Worm (Caenorhabditis elegans) whole organism, L3 larva: Measurements from ENCODE around the gene T25B2.1.
A peak's percentile ranks its signal among the peaks of the same experiment; 100 is the strongest.

ENCODE experiments used
- R02D3.7 ChIP-seq: fragments of 150-350 bp; optimal IDR thresholded peaks from 2 replicates; lab custom pipeline; 2014; ENCODE audit warnings: missing biosample characterization, missing genetic modification characterization
- ZK546.5 ChIP-seq: sonication (generic microtip); optimal IDR thresholded peaks from 2 replicates; lab custom pipeline; 2017; ENCODE audit warnings: missing biosample characterization, missing genetic modification characterization
- aly-2 ChIP-seq: fragments of 150-350 bp; optimal IDR thresholded peaks from 2 replicates; lab custom pipeline; 2014; ENCODE audit warnings: missing biosample characterization, missing genetic modification characterization
- ceh-16 ChIP-seq: sonication (generic microtip); optimal IDR thresholded peaks from 2 replicates; lab custom pipeline; 2017; ENCODE audit warnings: missing biosample characterization, missing genetic modification characterization
- ceh-28 ChIP-seq: fragments of 150-350 bp; optimal IDR thresholded peaks from 2 replicates; lab custom pipeline; 2014; ENCODE audit warnings: missing biosample characterization, missing genetic modification reagents, missing genetic modification characterization
- ceh-9 ChIP-seq: sonication (generic microtip); optimal IDR thresholded peaks from 2 replicates; lab custom pipeline; 2018; ENCODE audit warnings: missing biosample characterization, missing genetic modification characterization
- daf-12 ChIP-seq: fragments of 150-350 bp; optimal IDR thresholded peaks from 2 replicates; lab custom pipeline; 2014; ENCODE audit warnings: missing biosample characterization, missing genetic modification reagents, missing genetic modification characterization
- egl-5 ChIP-seq: fragments of 150-350 bp; optimal IDR thresholded peaks from 2 replicates; lab custom pipeline; 2017; ENCODE audit warnings: missing biosample characterization, missing genetic modification reagents, missing genetic modification characterization, inconsistent platforms
- elt-1 ChIP-seq: fragments of 150-350 bp; optimal IDR thresholded peaks from 2 replicates; lab custom pipeline; 2014; ENCODE audit warnings: missing biosample characterization, missing genetic modification characterization
- elt-2 ChIP-seq: sonication (generic microtip); optimal IDR thresholded peaks from 2 replicates; lab custom pipeline; 2016; ENCODE audit warnings: missing genetic modification reagents, mild to moderate bottlenecking, missing genetic modification characterization, missing compliant biosample characterization
- elt-3 ChIP-seq, 3 experiments: fragments of 150-350 bp in 1 of 3; sonication (generic microtip) in 2 of 3; optimal IDR thresholded peaks; 2 replicates in 2 of 3; 4 replicates in 1 of 3; lab custom pipeline; 2014 to 2017; ENCODE audit warnings: missing biosample characterization in 3 of 3, missing genetic modification characterization in 3 of 3
- fkh-2 ChIP-seq: fragments of 150-350 bp; optimal IDR thresholded peaks from 2 replicates; lab custom pipeline; 2014; ENCODE audit warnings: missing biosample characterization, missing genetic modification reagents, missing genetic modification characterization
- fos-1 ChIP-seq: fragments of 150-350 bp; optimal IDR thresholded peaks from 2 replicates; lab custom pipeline; 2014; ENCODE audit warnings: missing biosample characterization, missing genetic modification characterization
- hmg-11 ChIP-seq: sonication (generic microtip); optimal IDR thresholded peaks from 2 replicates; lab custom pipeline; 2016; ENCODE audit warnings: missing genetic modification characterization, missing compliant biosample characterization
- jun-1 ChIP-seq: fragments of 150-350 bp; optimal IDR thresholded peaks from 2 replicates; lab custom pipeline; 2014; ENCODE audit warnings: missing biosample characterization, missing genetic modification reagents, missing genetic modification characterization
- lin-15B ChIP-seq: fragments of 150-350 bp; optimal IDR thresholded peaks from 2 replicates; lab custom pipeline; 2014; ENCODE audit warnings: missing biosample characterization, missing genetic modification characterization
- lsy-12 ChIP-seq: sonication (generic microtip); optimal IDR thresholded peaks from 2 replicates; lab custom pipeline; 2016; ENCODE audit warnings: mild to moderate bottlenecking, missing genetic modification characterization, missing compliant biosample characterization
- mdl-1 ChIP-seq: fragments of 150-350 bp; optimal IDR thresholded peaks from 2 replicates; lab custom pipeline; 2014; ENCODE audit warnings: missing biosample characterization, missing genetic modification characterization
- mml-1 ChIP-seq: fragments of 150-350 bp; sonication (generic microtip); optimal IDR thresholded peaks from 3 replicates; lab custom pipeline; 2014; ENCODE audit warnings: missing biosample characterization, missing genetic modification characterization
- nfya-1 ChIP-seq: sonication (generic microtip); optimal IDR thresholded peaks from 2 replicates; lab custom pipeline; 2017; ENCODE audit warnings: missing genetic modification characterization, mild to moderate bottlenecking, missing compliant biosample characterization, antibody characterized with exemption, moderate library complexity; ENCODE audit not compliant: insufficient read depth
- nhr-12 ChIP-seq: fragments of 150-350 bp; optimal IDR thresholded peaks from 2 replicates; lab custom pipeline; 2014; ENCODE audit warnings: missing biosample characterization, missing genetic modification characterization
- nhr-23 ChIP-seq: fragments of 150-350 bp; optimal IDR thresholded peaks from 2 replicates; lab custom pipeline; 2014; ENCODE audit warnings: missing biosample characterization, missing genetic modification reagents, missing genetic modification characterization
- nhr-237 ChIP-seq: fragments of 150-350 bp; optimal IDR thresholded peaks from 2 replicates; lab custom pipeline; 2014; ENCODE audit warnings: missing biosample characterization, missing genetic modification characterization
- nhr-25 ChIP-seq: sonication (generic microtip); optimal IDR thresholded peaks from 2 replicates; lab custom pipeline; 2017; ENCODE audit warnings: missing biosample characterization, missing genetic modification characterization
- nhr-43 ChIP-seq: sonication (generic microtip); optimal IDR thresholded peaks from 2 replicates; lab custom pipeline; 2016; ENCODE audit warnings: mild to moderate bottlenecking, missing genetic modification characterization, missing compliant biosample characterization; ENCODE audit not compliant: poor library complexity, severe bottlenecking
- nhr-67 ChIP-seq: fragments of 150-350 bp; optimal IDR thresholded peaks from 2 replicates; lab custom pipeline; 2014; ENCODE audit warnings: missing biosample characterization, missing genetic modification characterization
- nhr-76 ChIP-seq: fragments of 150-350 bp; sonication (generic microtip); optimal IDR thresholded peaks from 5 replicates; lab custom pipeline; 2014; ENCODE audit warnings: missing biosample characterization, missing genetic modification characterization
- nhr-77 ChIP-seq: fragments of 150-350 bp; optimal IDR thresholded peaks from 2 replicates; lab custom pipeline; 2014; ENCODE audit warnings: missing biosample characterization, missing genetic modification characterization
- pha-4 ChIP-seq: fragments of 150-350 bp; optimal IDR thresholded peaks from 2 replicates; lab custom pipeline; 2014; ENCODE audit warnings: missing biosample characterization, missing genetic modification reagents, missing genetic modification characterization
- pqm-1 ChIP-seq: fragments of 150-350 bp; optimal IDR thresholded peaks from 2 replicates; lab custom pipeline; 2017; ENCODE audit warnings: missing biosample characterization, missing genetic modification characterization, inconsistent platforms
- skn-1 ChIP-seq: fragments of 150-350 bp; optimal IDR thresholded peaks from 2 replicates; lab custom pipeline; 2014; ENCODE audit warnings: missing biosample characterization, missing genetic modification characterization
- unc-39 ChIP-seq: sonication (generic microtip); optimal IDR thresholded peaks from 4 replicates; lab custom pipeline; 2017; ENCODE audit warnings: missing biosample characterization, missing genetic modification characterization
- unc-62 ChIP-seq: fragments of 150-350 bp; sonication (generic microtip); optimal IDR thresholded peaks from 4 replicates; lab custom pipeline; 2014; ENCODE audit warnings: missing biosample characterization, missing genetic modification reagents, missing genetic modification characterization
- zag-1 ChIP-seq: fragments of 150-350 bp; optimal IDR thresholded peaks from 2 replicates; lab custom pipeline; 2014; ENCODE audit warnings: missing biosample characterization, missing genetic modification characterization
- ztf-11 ChIP-seq: fragments of 150-350 bp; optimal IDR thresholded peaks from 2 replicates; lab custom pipeline; 2014; ENCODE audit warnings: missing biosample characterization, missing genetic modification characterization
- ztf-4 ChIP-seq: fragments of 150-350 bp; optimal IDR thresholded peaks from 2 replicates; lab custom pipeline; 2014; ENCODE audit warnings: missing biosample characterization, missing genetic modification characterization

T25B2.1 gene

DNA sequence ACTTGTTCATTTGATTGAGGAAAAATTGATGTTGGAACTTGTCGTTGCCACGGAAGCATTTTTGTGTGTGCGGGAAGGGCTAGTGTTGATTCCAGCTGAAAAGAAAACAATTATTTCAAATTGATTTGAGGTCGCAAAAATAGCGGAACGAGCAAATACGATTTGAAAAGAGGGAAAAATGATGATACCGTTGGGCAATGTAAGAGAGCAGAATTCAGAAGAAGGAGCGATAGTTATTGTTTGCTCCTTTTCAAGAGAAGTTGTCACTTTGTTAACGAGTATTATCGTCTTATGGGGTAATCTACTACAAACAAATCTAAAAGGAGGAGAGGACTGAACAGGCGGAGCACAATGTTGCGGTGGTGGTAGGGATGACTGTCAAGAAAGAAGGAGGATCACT lies 13.3 kb upstream of the T25B2.1 start, which contains the start of gene odd-2:
Gene odd-2, minus strand, starts transcription at position 101 of the 400 bp plus-strand sequence.
- no peak for TF ChIP-seq daf-12 (tag; lab: Kevin White, UChicago)
- no peak for TF ChIP-seq ztf-11 (tag; lab: Kevin White, UChicago)
- no peak for TF ChIP-seq nfya-1
- TF ChIP-seq R02D3.7: no peak
- no peak for TF ChIP-seq nhr-237 (tag; lab: Kevin White, UChicago)
- TF ChIP-seq elt-2 (tag; lab: Kevin White, UChicago): no peak
- TF ChIP-seq pqm-1 (tag; lab: Kevin White, UChicago): no peak
- TF ChIP-seq mdl-1 (tag; lab: Kevin White, UChicago): no peak
- no peak for TF ChIP-seq ceh-16 (tag; lab: Kevin White, UChicago)
- no peak for TF ChIP-seq ZK546.5
- TF ChIP-seq aly-2 (tag; lab: Kevin White, UChicago): no peak
- no peak for TF ChIP-seq jun-1 (tag; lab: Kevin White, UChicago)
- no peak for TF ChIP-seq lsy-12 (tag; lab: Kevin White, UChicago)
- no peak for TF ChIP-seq fkh-2 (tag; lab: Kevin White, UChicago)
- TF ChIP-seq zag-1 (tag; lab: Kevin White, UChicago): no peak

ce11 chrX:6162037-6162436 lies 11.7 kb upstream of the T25B2.1 start:
- TF ChIP-seq nfya-1 (peak; percentile 47), nhr-76 (tag; lab: Kevin White, UChicago) (no peak)
- TF ChIP-seq, all 47 proteins: peak for 1

- TF ChIP-seq elt-2 (tag; lab: Kevin White, UChicago) (peak; percentile 61), nhr-12 (tag; lab: Kevin White, UChicago) (no peak), pha-4 (tag; lab: Kevin White, UChicago) (no peak)
Observed at ce11 chrX:6167376-6167775, 6.4 kb upstream of the T25B2.1 start.

DNA sequence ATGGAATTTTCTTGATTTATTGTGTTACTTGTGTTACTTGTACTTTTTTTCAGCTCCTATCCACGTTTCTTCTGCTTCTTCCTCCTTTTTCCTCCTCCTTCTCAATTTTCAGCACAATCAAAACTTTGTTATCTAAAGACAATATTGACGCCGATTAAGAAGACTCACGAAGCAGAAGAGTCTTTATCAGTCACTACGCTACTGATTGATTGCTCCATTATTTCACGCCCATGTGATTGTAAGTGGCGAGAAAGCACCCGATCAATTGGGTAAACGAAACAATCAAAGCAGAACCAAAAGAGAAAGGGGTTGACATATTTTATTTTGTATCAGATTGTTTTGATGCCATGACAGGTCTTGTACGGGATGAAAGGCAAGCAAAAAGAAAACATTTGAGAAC lies 4.5 kb upstream of the T25B2.1 start, which contains the start of gene T25B2.2:
Gene T25B2.2, plus strand, starts transcription at position 392 of the 400 bp plus-strand sequence.
- TF ChIP-seq ceh-16 (tag; lab: Kevin White, UChicago) (no peak), ceh-28 (tag; lab: Kevin White, UChicago) (no peak), elt-1 (tag; lab: Kevin White, UChicago) (no peak), pqm-1 (tag; lab: Kevin White, UChicago) (peak; percentile 42), elt-2 (tag; lab: Kevin White, UChicago) (peak; percentile 86), lin-15B (tag; lab: Kevin White, UChicago) (no peak)

- TF ChIP-seq egl-5 (no peak), skn-1 (tag; lab: Kevin White, UChicago) (no peak), nhr-77 (no peak), ceh-9 (tag; lab: Kevin White, UChicago) (no peak), mml-1 (tag; lab: Kevin White, UChicago) (no peak), nhr-12 (tag; lab: Kevin White, UChicago) (no peak), ceh-28 (tag; lab: Kevin White, UChicago) (no peak), lin-15B (tag; lab: Kevin White, UChicago) (no peak), elt-1 (tag; lab: Kevin White, UChicago) (no peak), fkh-2 (tag; lab: Kevin White, UChicago) (no peak), nhr-25 (tag; lab: Kevin White, UChicago) (no peak)
Observed at ce11 chrX:6175829-6176228, 2.1 kb downstream of the T25B2.1 start, which contains the start of gene T25B2.3. Gene T25B2.3 (plus strand): TSS chrX:6176129.

- TF ChIP-seq lsy-12 (tag; lab: Kevin White, UChicago) (no peak), ceh-28 (tag; lab: Kevin White, UChicago) (no peak), egl-5 (no peak), fkh-2 (tag; lab: Kevin White, UChicago) (no peak), nfya-1 (no peak), aly-2 (tag; lab: Kevin White, UChicago) (no peak), hmg-11 (tag; lab: Kevin White, UChicago) (no peak), daf-12 (tag; lab: Kevin White, UChicago) (no peak), fos-1 (tag; lab: Kevin White, UChicago) (no peak), nhr-43 (tag; lab: Kevin White, UChicago) (no peak), unc-39 (tag; lab: Kevin White, UChicago) (no peak), ztf-4 (tag; lab: Kevin White, UChicago) (no peak), nhr-67 (tag; lab: Kevin White, UChicago) (no peak), elt-3 (tag; optimal IDR thresholded peaks at IDR 0.05; lab: Kevin White, UChicago) (no peak), nhr-23 (tag; lab: Kevin White, UChicago) (no peak), unc-62 (GFP tag; lab: Kevin White, UChicago) (no peak), lin-15B (tag; lab: Kevin White, UChicago) (no peak)
Observed at ce11 chrX:6177944-6178566, 4.3 kb downstream of the T25B2.1 start, which contains the start of the genes T25B2.4 and T13C5.3. Gene T25B2.4 (plus strand): TSS chrX:6178244. Gene T13C5.3 (plus strand): TSS chrX:6178516.
